Fruit fly (Drosophila melanogaster): Measurements from ENCODE around the gene Strump.

Strump gene

DNA sequence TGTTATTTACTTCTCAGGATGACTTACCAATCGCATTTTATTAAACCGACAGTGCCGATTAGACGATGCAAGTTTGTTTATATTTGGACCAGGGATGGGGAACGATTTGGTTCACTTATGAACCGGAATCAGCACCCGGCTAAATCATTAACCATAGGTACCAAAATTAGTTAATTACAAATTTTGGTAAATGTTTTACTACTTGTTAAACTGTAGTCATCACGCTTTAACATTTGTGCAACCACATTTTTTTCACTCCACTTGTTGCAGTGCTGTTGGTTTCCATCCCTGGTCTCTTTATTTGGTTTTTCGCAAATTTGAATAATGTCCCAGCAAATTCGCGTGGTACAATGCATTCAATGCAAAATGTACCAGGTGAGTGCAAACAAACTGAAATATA is 16.3 kb upstream of the Strump start, which contains the start of the genes IntS9 and CG43295 (continued):
- peak; percentile 48 for TF ChIP-seq Lhr (GFP tag; optimal IDR thresholded peaks at IDR 0.05)
- peak; percentile 65 for TF ChIP-seq CG9817 (tag; optimal IDR thresholded peaks at IDR 0.05)
- no peak for TF ChIP-seq jing (GFP tag; optimal IDR thresholded peaks at IDR 0.05)
- TF ChIP-seq Blimp-1 (GFP tag; optimal IDR thresholded peaks at IDR 0.05), result no peak
- TF ChIP-seq pzg (GFP tag; optimal IDR thresholded peaks at IDR 0.05), result peak; percentile 49
- peak; percentile 69 for TF ChIP-seq CG1792 (GFP tag; optimal IDR thresholded peaks at IDR 0.05)
- TF ChIP-seq bcd (GFP tag; optimal IDR thresholded peaks at IDR 0.05), result peak; percentile 72
- peak; percentile 89 for TF ChIP-seq HLH54F (GFP tag; optimal IDR thresholded peaks at IDR 0.05)
- TF ChIP-seq croc (GFP tag; conservative IDR thresholded peaks at IDR 0.05), result peak; percentile 61
- TF ChIP-seq eve (GFP tag; optimal IDR thresholded peaks at IDR 0.05), result no peak
- no peak for TF ChIP-seq CG7745 (tag; optimal IDR thresholded peaks at IDR 0.05)
- peak; percentile 24 for TF ChIP-seq MESR4 (GFP tag; optimal IDR thresholded peaks at IDR 0.05)
- TF ChIP-seq zen2 (GFP tag; IDR thresholded peaks at IDR 0.05; ENCODE audit: partially characterized antibody), result no peak
- TF ChIP-seq her (GFP tag; optimal IDR thresholded peaks at IDR 0.05), result peak; percentile 77
- no peak for TF ChIP-seq B-H2 (GFP tag; optimal IDR thresholded peaks at IDR 0.05)
- peak; percentile 70 for TF ChIP-seq CG1647 (GFP tag; optimal IDR thresholded peaks at IDR 0.05)
- TF ChIP-seq CG10565 (GFP tag; optimal IDR thresholded peaks at IDR 0.05), result peak; percentile 31
- TF ChIP-seq kah (GFP tag; optimal IDR thresholded peaks at IDR 0.05), result peak; percentile 34
- TF ChIP-seq fd64A (GFP tag; optimal IDR thresholded peaks at IDR 0.05), result peak; percentile 46
- no peak for TF ChIP-seq z (GFP tag; IDR thresholded peaks at IDR 0.05)
- no peak for TF ChIP-seq D19A (tag; optimal IDR thresholded peaks at IDR 0.05)
- TF ChIP-seq esg (GFP tag; conservative IDR thresholded peaks at IDR 0.05), result peak; percentile 81
- peak; percentile 93 for TF ChIP-seq row (GFP tag; IDR thresholded peaks at IDR 0.05)
- peak; percentile 56; the same call in 1 of the 3 replicates for TF ChIP-seq CG11560 (tag; IDR thresholded peaks at IDR 0.05)
- TF ChIP-seq ind (GFP tag; optimal IDR thresholded peaks at IDR 0.05), result peak; percentile 89
- no peak for TF ChIP-seq hb (GFP tag; IDR thresholded peaks at IDR 0.05; ENCODE audit: partially characterized antibody)

DNA sequence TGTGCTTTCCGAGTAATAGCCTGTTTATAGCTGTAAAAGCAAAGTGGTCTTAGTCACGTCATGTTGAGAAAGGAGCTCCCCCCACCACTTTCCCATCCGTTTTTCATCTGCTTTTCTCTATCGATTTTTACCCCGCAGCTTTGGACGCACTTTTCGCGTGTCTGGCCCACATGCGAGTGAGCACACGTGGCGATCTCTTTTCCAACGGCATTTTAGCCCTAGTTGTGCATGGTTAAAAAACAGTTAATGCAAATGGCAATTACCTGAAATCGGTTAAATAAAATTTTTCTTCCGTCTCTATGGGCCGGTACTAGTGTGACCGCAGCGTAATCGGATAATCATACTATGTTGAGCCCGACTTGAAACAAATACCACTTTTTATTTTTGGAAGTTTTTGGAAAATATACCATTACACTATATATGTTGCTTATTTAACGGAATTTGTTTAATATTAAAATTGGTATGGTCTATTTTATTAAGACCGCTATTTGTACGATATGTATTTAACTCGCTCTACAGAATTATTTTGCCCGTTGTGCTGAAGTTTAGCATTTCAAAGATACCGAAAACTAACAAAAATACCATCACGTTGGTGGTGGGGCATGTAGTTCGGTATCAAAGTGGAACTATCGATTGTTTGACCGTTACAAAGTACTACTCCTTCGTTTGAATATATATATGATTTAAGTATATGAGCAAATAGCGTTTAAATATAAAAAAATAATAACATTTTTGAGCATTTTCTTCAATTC is 9.6 kb upstream of the Strump start, which contains the start of gene Zn72D:
Zn72D (minus strand) TSS at position 558 of the 752 bp plus-strand sequence.
- TF ChIP-seq vvl (GFP tag; IDR thresholded peaks at IDR 0.05), result 0 out of 2 replicates have a peak, but pooled peaks have one; percentile 38
- TF ChIP-seq en (GFP tag; optimal IDR thresholded peaks at IDR 0.05), result no peak
- TF ChIP-seq CG4328 (GFP tag; optimal IDR thresholded peaks at IDR 0.05), result no peak
- TF ChIP-seq fd96Cb (tag; optimal IDR thresholded peaks at IDR 0.05), result no peak
- TF ChIP-seq nom (GFP tag; optimal IDR thresholded peaks at IDR 0.05), result peak; percentile 47
- no peak for TF ChIP-seq nmo (GFP tag; optimal IDR thresholded peaks at IDR 0.05)
- no peak for TF ChIP-seq CG8089 (GFP tag; optimal IDR thresholded peaks at IDR 0.05)
- TF ChIP-seq lbe (GFP tag; optimal IDR thresholded peaks at IDR 0.05), result no peak
- no peak for TF ChIP-seq h (optimal IDR thresholded peaks at IDR 0.05)
- TF ChIP-seq CG14014 (GFP tag; IDR thresholded peaks at IDR 0.05), result no peak
- no peak for TF ChIP-seq CG15011 (GFP tag; optimal IDR thresholded peaks at IDR 0.05)
- TF ChIP-seq CG32532 (GFP tag; IDR thresholded peaks at IDR 0.05), result no peak
- TF ChIP-seq row (GFP tag; IDR thresholded peaks at IDR 0.05), result peak; percentile 28; the same call in 1 of the 3 replicates
- no peak for TF ChIP-seq CG13775 (GFP tag; optimal IDR thresholded peaks at IDR 0.05)
- TF ChIP-seq CG32772 (GFP tag; IDR thresholded peaks at IDR 0.05), result no peak
- TF ChIP-seq CG9437 (GFP tag; optimal IDR thresholded peaks at IDR 0.05), result no peak
- TF ChIP-seq ken (GFP tag; IDR thresholded peaks at IDR 0.05), result no peak
- TF ChIP-seq sob (GFP tag; IDR thresholded peaks at IDR 0.05), result no peak
- TF ChIP-seq Med (GFP tag), result peak; percentile 35
- no peak for TF ChIP-seq CG9876 (GFP tag; optimal IDR thresholded peaks at IDR 0.05)
- TF ChIP-seq slou (GFP tag; optimal IDR thresholded peaks at IDR 0.05), result no peak
- TF ChIP-seq CG14050 (GFP tag; IDR thresholded peaks at IDR 0.05), result no peak
- peak; percentile 8 for TF ChIP-seq Dp (GFP tag; optimal IDR thresholded peaks at IDR 0.05)
- TF ChIP-seq CG14710 (tag; optimal IDR thresholded peaks at IDR 0.05), result peak; percentile 28
- no peak for TF ChIP-seq repo (GFP tag; optimal IDR thresholded peaks at IDR 0.05)
- no peak for TF ChIP-seq CG7556 (GFP tag; optimal IDR thresholded peaks at IDR 0.05)
